Worm (Caenorhabditis elegans): ENCODE results near the gene unc-5.

- no peak for TF ChIP-seq cog-1 (tag; optimal IDR thresholded peaks at IDR 0.05)
- TF ChIP-seq T22C8.4 (GFP tag; IDR thresholded peaks at IDR 0.05) = no peak
- no peak for TF ChIP-seq flt-1 (GFP tag; IDR thresholded peaks at IDR 0.05)
- TF ChIP-seq klf-2 (GFP tag; conservative IDR thresholded peaks at IDR 0.05) = no peak
- no peak for TF ChIP-seq ref-1 (GFP tag; conservative IDR thresholded peaks at IDR 0.05)
- TF ChIP-seq tab-1 (GFP tag; IDR thresholded peaks at IDR 0.05) = no peak
These were observed 75.5 kb downstream of the unc-5 start, which contains the start of gene Y4C6A.4 for ce11 chrIV:5452667-5453066.

All from whole organism, midembryonic.